Worm (Caenorhabditis elegans) whole organism, L4 larva: ENCODE results near the gene scl-20.

Experiments used
- D1046.2 ChIP-seq: fragments of 200-800 bp; sonication (Bioruptor generic); IDR thresholded peaks from 2 replicates; pipeline ENCODE4 v1.3.6; 2022; ENCODE audit warnings: missing genetic modification characterization, missing compliant biosample characterization
- F10B5.3 ChIP-seq: sonication (generic microtip); optimal IDR thresholded peaks from 2 replicates; lab custom pipeline; 2016; ENCODE audit warnings: mild to moderate bottlenecking, missing genetic modification characterization, missing compliant biosample characterization
- F37D6.2 ChIP-seq: sonication (generic microtip); optimal IDR thresholded peaks from 2 replicates; lab custom pipeline; 2016; ENCODE audit warnings: mild to moderate bottlenecking, missing genetic modification characterization, missing compliant biosample characterization
- R02D3.7 ChIP-seq: fragments of 150-350 bp; sonication (generic microtip); optimal IDR thresholded peaks from 3 replicates; lab custom pipeline; 2014; ENCODE audit warnings: missing biosample characterization, missing genetic modification characterization
- Y105C5A.15 ChIP-seq: fragments of 200-800 bp; sonication (Bioruptor generic); IDR thresholded peaks from 2 replicates; pipeline ENCODE4 v1.3.6; 2022; ENCODE audit warnings: missing genetic modification characterization, missing compliant biosample characterization
- Y48G9A.11 ChIP-seq: fragments of 200-800 bp; sonication (Bioruptor generic); IDR thresholded peaks from 2 replicates; pipeline ENCODE4 v1.3.6; 2022; ENCODE audit warnings: missing genetic modification reagents, missing genetic modification characterization, missing compliant biosample characterization
- Y5F2A.4 ChIP-seq: fragments of 200-800 bp; sonication (Bioruptor generic); optimal IDR thresholded peaks from 2 replicates; lab custom pipeline; 2018; ENCODE audit warnings: mild to moderate bottlenecking, missing genetic modification characterization, missing compliant biosample characterization
- ZK546.5 ChIP-seq, 2 experiments: sonication (generic microtip); optimal IDR thresholded peaks; 2 replicates each; lab custom pipeline; 2017; ENCODE audit warnings: missing biosample characterization in 2 of 2, missing genetic modification characterization in 2 of 2
- aha-1 ChIP-seq: fragments of 150-350 bp; peaks from one replicate; lab custom pipeline; 2014; ENCODE audit warnings: missing biosample characterization, missing genetic modification characterization
- aly-2 ChIP-seq: sonication (generic microtip); optimal IDR thresholded peaks from 2 replicates; lab custom pipeline; 2018; ENCODE audit warnings: missing biosample characterization, missing genetic modification characterization
- ceh-28 ChIP-seq: fragments of 150-350 bp; optimal IDR thresholded peaks from 2 replicates; lab custom pipeline; 2014; ENCODE audit warnings: missing biosample characterization, missing genetic modification reagents, missing genetic modification characterization
- ceh-62 ChIP-seq: sonication (generic microtip); optimal IDR thresholded peaks from 2 replicates; lab custom pipeline; 2017; ENCODE audit warnings: missing biosample characterization, missing genetic modification characterization
- daf-12 ChIP-seq: fragments of 150-350 bp; optimal IDR thresholded peaks from 2 replicates; lab custom pipeline; 2014; ENCODE audit warnings: missing biosample characterization, missing genetic modification reagents, missing genetic modification characterization
- daf-16 ChIP-seq, 3 experiments: sonication (generic microtip); optimal IDR thresholded peaks; 2 replicates each; lab custom pipeline; 2016 to 2017; ENCODE audit warnings: missing genetic modification characterization in 3 of 3, missing genetic modification reagents in 3 of 3, mild to moderate bottlenecking in 2 of 3, missing compliant biosample characterization in 2 of 3, missing biosample characterization in 1 of 3, moderate library complexity in 1 of 3
- daf-8 ChIP-seq: fragments of 200-800 bp; sonication (Bioruptor generic); IDR thresholded peaks from 2 replicates; pipeline ENCODE4 v1.3.6; 2022; ENCODE audit warnings: missing genetic modification characterization, missing compliant biosample characterization
- dmd-9 ChIP-seq: fragments of 200-800 bp; sonication (Bioruptor generic); IDR thresholded peaks from 2 replicates; pipeline ENCODE4 v1.3.6; 2022; ENCODE audit warnings: missing genetic modification reagents, missing genetic modification characterization, missing compliant biosample characterization
- duxl-1 ChIP-seq: sonication (generic microtip); optimal IDR thresholded peaks from 2 replicates; lab custom pipeline; 2016; ENCODE audit warnings: mild to moderate bottlenecking, missing genetic modification characterization, moderate library complexity, missing compliant biosample characterization; ENCODE audit not compliant: poor library complexity
- gei-8 ChIP-seq: fragments of 200-800 bp; sonication (Bioruptor generic); optimal IDR thresholded peaks from 2 replicates; lab custom pipeline; 2018; ENCODE audit warnings: mild to moderate bottlenecking, missing genetic modification characterization, missing compliant biosample characterization
- hif-1 ChIP-seq, 2 experiments: sonication (generic microtip); optimal IDR thresholded peaks; 2 replicates each; lab custom pipeline; 2016 to 2017; ENCODE audit warnings: missing compliant biosample characterization in 2 of 2, missing genetic modification characterization in 2 of 2, missing genetic modification reagents in 2 of 2, missing genotype in 2 of 2, mild to moderate bottlenecking in 1 of 2
- hlh-30 ChIP-seq: sonication (generic microtip); optimal IDR thresholded peaks from 2 replicates; lab custom pipeline; 2017; ENCODE audit warnings: antibody characterized with exemption, mild to moderate bottlenecking, missing genetic modification characterization, missing compliant biosample characterization; ENCODE audit not compliant: insufficient read depth
- lim-7 ChIP-seq: fragments of 200-800 bp; sonication (Bioruptor generic); IDR thresholded peaks from 2 replicates; pipeline ENCODE4 v1.3.6; 2022; ENCODE audit warnings: missing genetic modification characterization, missing compliant biosample characterization
- lsy-2 ChIP-seq, 2 experiments: fragments of 150-350 bp in 1 of 2; sonication (generic microtip) in 1 of 2; optimal IDR thresholded peaks; 2 replicates each; lab custom pipeline; 2014 to 2017; ENCODE audit warnings: missing biosample characterization in 2 of 2, missing genetic modification characterization in 2 of 2
- nhr-102 ChIP-seq: sonication (generic microtip); optimal IDR thresholded peaks from 2 replicates; lab custom pipeline; 2016; ENCODE audit warnings: mild to moderate bottlenecking, missing genetic modification characterization, moderate library complexity, missing compliant biosample characterization
- nhr-11 ChIP-seq: fragments of 150-350 bp; optimal IDR thresholded peaks from 2 replicates; lab custom pipeline; 2014; ENCODE audit warnings: missing biosample characterization, missing genetic modification characterization
- nhr-28 ChIP-seq: fragments of 150-350 bp; optimal IDR thresholded peaks from 2 replicates; lab custom pipeline; 2014; ENCODE audit warnings: missing biosample characterization, missing genetic modification characterization
- nhr-42 ChIP-seq: fragments of 200-800 bp; sonication (Bioruptor generic); IDR thresholded peaks from 2 replicates; pipeline ENCODE4 v1.3.6; 2022; ENCODE audit warnings: missing genetic modification characterization, missing compliant biosample characterization
- nhr-77 ChIP-seq: fragments of 150-350 bp; optimal IDR thresholded peaks from 2 replicates; lab custom pipeline; 2014; ENCODE audit warnings: missing biosample characterization, missing genetic modification characterization
- pha-4 ChIP-seq, 2 experiments: fragments of 150-350 bp in 1 of 2; fragments of 200-800 bp in 1 of 2; sonication (Bioruptor generic) in 1 of 2; IDR thresholded peaks in 1 of 2; optimal IDR thresholded peaks in 1 of 2; 2 replicates each; pipeline versions ENCODE4 v1.3.6 to Lab custom; 2014 to 2022; ENCODE audit warnings: missing genetic modification characterization in 2 of 2, missing genetic modification reagents in 2 of 2, missing biosample characterization in 1 of 2, missing compliant biosample characterization in 1 of 2
- rbr-2 ChIP-seq: sonication (generic microtip); optimal IDR thresholded peaks from 2 replicates; lab custom pipeline; 2016; ENCODE audit warnings: missing genotype, missing genetic modification characterization, missing compliant biosample characterization
- set-16 ChIP-seq: fragments of 200-800 bp; sonication (Bioruptor generic); IDR thresholded peaks from 2 replicates; pipeline ENCODE4 v1.3.6; 2022; ENCODE audit warnings: missing genetic modification reagents, missing genetic modification characterization, missing compliant biosample characterization
- skn-1 ChIP-seq: fragments of 150-350 bp; optimal IDR thresholded peaks from 2 replicates; lab custom pipeline; 2014; ENCODE audit warnings: missing biosample characterization, missing genetic modification characterization
- spr-1 ChIP-seq: sonication (generic microtip); optimal IDR thresholded peaks from 2 replicates; lab custom pipeline; 2016; ENCODE audit warnings: mild to moderate bottlenecking, missing genetic modification characterization, missing compliant biosample characterization
- tag-97 ChIP-seq: fragments of 200-800 bp; sonication (Bioruptor generic); IDR thresholded peaks from 2 replicates; pipeline ENCODE4 v1.3.6; 2022; ENCODE audit warnings: missing genetic modification characterization, missing compliant biosample characterization
- unc-130 ChIP-seq: sonication (generic microtip); optimal IDR thresholded peaks from 2 replicates; lab custom pipeline; 2016; ENCODE audit warnings: missing genetic modification reagents, missing genetic modification characterization, missing compliant biosample characterization
- unc-39 ChIP-seq: sonication (generic microtip); optimal IDR thresholded peaks from 2 replicates; lab custom pipeline; 2017; ENCODE audit warnings: missing biosample characterization, missing genetic modification characterization
- unc-62 ChIP-seq, 3 experiments: fragments of 150-350 bp in 1 of 3; sonication (generic microtip); optimal IDR thresholded peaks in 2 of 3; peaks in 1 of 3; 1 replicate in 1 of 3; 2 replicates in 2 of 3; lab custom pipeline; 2014 to 2017; ENCODE audit warnings: missing biosample characterization in 3 of 3, missing genetic modification characterization in 3 of 3, missing genetic modification reagents in 3 of 3, missing genotype in 1 of 3
- zfp-2 ChIP-seq: sonication (generic microtip); optimal IDR thresholded peaks from 2 replicates; lab custom pipeline; 2016; ENCODE audit warnings: mild to moderate bottlenecking, missing genetic modification characterization, missing compliant biosample characterization
- zfp-3 ChIP-seq: fragments of 200-800 bp; sonication (Bioruptor generic); conservative IDR thresholded peaks from 2 replicates; pipeline ENCODE4 v1.3.6; 2022; ENCODE audit warnings: missing genetic modification reagents, missing genetic modification characterization, missing compliant biosample characterization

Gene scl-20

ce11 chrV:18731579-18732041 is 2.7 kb downstream of the scl-20 start, which contains the start of the genes asp-18 and scl-19:
TSS of gene asp-18 (minus strand) at chrV:18731679.
TSS of gene scl-19 (plus strand) at chrV:18731991.
- no peak for TF ChIP-seq gei-8 (GFP tag; lab: Kevin White, UChicago)
- TF ChIP-seq daf-12 (tag; lab: Kevin White, UChicago) = no peak
- no peak for TF ChIP-seq pha-4 (GFP tag; IDR thresholded peaks at IDR 0.05; lab: Robert Waterston, UW)
- TF ChIP-seq pha-4 (tag; optimal IDR thresholded peaks at IDR 0.05; lab: Kevin White, UChicago) = no peak
- no peak for TF ChIP-seq zfp-2 (tag; lab: Kevin White, UChicago)
- no peak for TF ChIP-seq unc-39
- TF ChIP-seq rbr-2 (tag; lab: Kevin White, UChicago) = no peak
- TF ChIP-seq nhr-11 (tag; lab: Kevin White, UChicago) = no peak
- no peak for TF ChIP-seq lim-7 (GFP tag; lab: Robert Waterston, UW)
- no peak for TF ChIP-seq tag-97 (GFP tag; lab: Robert Waterston, UW)
- TF ChIP-seq zfp-3 (GFP tag; lab: Robert Waterston, UW) = no peak
- TF ChIP-seq nhr-77 (tag; lab: Kevin White, UChicago) = no peak
- no peak for TF ChIP-seq R02D3.7 (tag; lab: Kevin White, UChicago)
- TF ChIP-seq daf-8 = no peak
- TF ChIP-seq aly-2 (tag; lab: Kevin White, UChicago) = no peak
- no peak for TF ChIP-seq Y5F2A.4

- TF ChIP-seq unc-62 (GFP tag; optimal IDR thresholded peaks at IDR 0.05 in 1 of 2; lab: Kevin White, UChicago) (no peak), unc-62 (tag; optimal IDR thresholded peaks at IDR 0.05; lab: Kevin White, UChicago) (no peak), set-16 (GFP tag; lab: Robert Waterston, UW) (peak; percentile 62), skn-1 (tag; lab: Kevin White, UChicago) (no peak)
- TF ChIP-seq, all 104 proteins: peak for 1
Observed at ce11 chrV:18729324-18729924, 4.9 kb downstream of the scl-20 start, which contains the start of gene asp-19. TSS of gene asp-19 (minus strand) at chrV:18729374.

DNA sequence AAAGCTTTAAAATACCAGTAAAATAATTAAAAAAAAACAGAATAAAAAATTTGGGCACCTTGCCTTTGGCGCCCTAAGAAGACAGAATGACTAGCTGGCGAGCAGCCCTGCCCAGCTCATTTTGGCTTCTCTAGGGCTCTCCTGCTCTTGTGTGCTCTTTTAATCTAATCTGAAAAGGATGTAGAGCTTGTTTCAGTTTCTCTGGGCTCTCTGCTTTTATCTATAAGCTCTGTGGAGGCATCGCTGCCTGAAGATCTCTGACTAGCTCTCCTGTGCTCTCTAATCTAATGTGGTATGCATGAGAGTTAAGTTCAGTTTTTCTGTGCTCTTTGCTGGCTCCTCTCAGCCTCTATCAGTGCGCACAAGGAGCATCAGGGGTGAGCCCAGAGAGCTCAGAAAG is 8.4 kb downstream of the scl-20 start:
- no peak for TF ChIP-seq ceh-62 (tag; lab: Kevin White, UChicago)
- TF ChIP-seq, all 104 proteins: peak for 0

DNA sequence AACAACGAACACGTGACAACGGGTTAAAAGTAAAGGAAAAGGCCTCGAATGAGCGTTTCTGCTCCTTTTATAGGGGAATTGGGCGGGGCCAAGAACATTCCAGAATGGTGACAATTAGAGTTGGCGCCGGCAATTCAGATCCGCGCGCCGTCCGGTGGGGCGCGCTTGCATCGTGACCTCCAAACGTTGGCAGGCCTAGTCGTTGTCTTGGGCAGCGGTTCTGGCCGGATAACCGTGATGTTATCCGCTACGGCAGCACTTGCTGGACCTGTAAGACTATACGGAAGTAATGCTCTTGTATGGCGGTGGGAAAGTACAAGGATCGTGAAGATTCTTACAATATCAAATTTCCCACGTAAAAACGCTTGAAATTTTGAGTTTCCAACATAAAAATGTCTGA is 9.5 kb downstream of the scl-20 start:
- peak; percentile 68 for TF ChIP-seq dmd-9 (GFP tag; lab: Robert Waterston, UW)
- TF ChIP-seq Y48G9A.11 (GFP tag; lab: Robert Waterston, UW) = 0 out of 2 replicates have a peak, but pooled peaks have one; percentile 22
- TF ChIP-seq D1046.2 (GFP tag; lab: Robert Waterston, UW) = peak; percentile 90
- TF ChIP-seq set-16 (GFP tag; lab: Robert Waterston, UW) = peak; percentile 45; the same call in 1 of the 2 replicates

DNA sequence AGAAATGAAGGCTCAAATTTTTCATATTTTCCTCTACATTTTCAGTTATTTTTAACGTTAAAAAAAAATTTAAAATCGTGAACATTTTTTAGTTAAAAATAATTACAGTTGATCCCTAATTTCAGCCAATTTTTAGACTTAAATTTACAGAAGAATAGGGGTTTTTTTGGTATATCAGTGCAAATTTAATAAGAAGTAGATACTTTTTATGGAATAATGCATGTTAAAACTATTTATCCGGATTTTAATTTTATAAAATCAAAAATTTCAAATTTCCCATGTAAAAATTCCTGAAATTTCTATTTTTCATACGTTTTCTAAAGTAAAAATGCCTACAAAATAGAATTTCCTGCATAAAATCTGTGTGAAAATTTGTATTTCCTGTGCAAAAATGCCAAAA is 10.2 kb downstream of the scl-20 start:
- TF ChIP-seq aha-1 = peak; percentile 54
- peak in 1 of 2 experiments; percentile 4 for TF ChIP-seq ZK546.5 (tag; optimal IDR thresholded peaks at IDR 0.05; lab: Kevin White, UChicago)
- TF ChIP-seq Y105C5A.15 = no peak

ce11 chrV:18723604-18724003 is 10.7 kb downstream of the scl-20 start:
- TF ChIP-seq duxl-1 (tag; lab: Kevin White, UChicago) (peak; percentile 99), nhr-42 (GFP tag; lab: Robert Waterston, UW) (no peak), F37D6.2 (tag; lab: Kevin White, UChicago) (peak; percentile 82), unc-62 (GFP tag; optimal IDR thresholded peaks at IDR 0.05 in 1 of 2; lab: Kevin White, UChicago) (no peak), unc-62 (tag; optimal IDR thresholded peaks at IDR 0.05; lab: Kevin White, UChicago) (no peak), nhr-102 (no peak), spr-1 (tag; lab: Kevin White, UChicago) (no peak), nhr-11 (tag; lab: Kevin White, UChicago) (peak; percentile 54), hlh-30 (tag; lab: Kevin White, UChicago) (peak; percentile 80), lsy-2 (tag; optimal IDR thresholded peaks at IDR 0.05; lab: Kevin White, UChicago) (peak; percentile 57 to 87), ceh-28 (peak; percentile 81), hif-1 (tag; optimal IDR thresholded peaks at IDR 0.05; lab: Kevin White, UChicago) (peak in 1 of 2 experiments; percentile 19), daf-16 (GFP tag; optimal IDR thresholded peaks at IDR 0.05; lab: Kevin White, UChicago) (no peak), daf-16 (tag; optimal IDR thresholded peaks at IDR 0.05; lab: Kevin White, UChicago) (peak; percentile 89), rbr-2 (tag; lab: Kevin White, UChicago) (peak; percentile 86), unc-130 (no peak), nhr-28 (tag; lab: Kevin White, UChicago) (peak; percentile 69), aha-1 (peak; percentile 97), ceh-62 (tag; lab: Kevin White, UChicago) (no peak), nhr-77 (tag; lab: Kevin White, UChicago) (peak; percentile 72), pha-4 (GFP tag; IDR thresholded peaks at IDR 0.05; lab: Robert Waterston, UW) (no peak), pha-4 (tag; optimal IDR thresholded peaks at IDR 0.05; lab: Kevin White, UChicago) (peak; percentile 79), F10B5.3 (tag; lab: Kevin White, UChicago) (no peak)
